Worm (Caenorhabditis elegans) whole organism, L3 larva: Measurements from ENCODE around the gene Y62H9A.5.

Experiments used
- R02D3.7 ChIP-seq: fragments of 150-350 bp; optimal IDR thresholded peaks from 2 replicates; lab custom pipeline; 2014; ENCODE audit warnings: missing biosample characterization, missing genetic modification characterization
- ZK546.5 ChIP-seq: sonication (generic microtip); optimal IDR thresholded peaks from 2 replicates; lab custom pipeline; 2017; ENCODE audit warnings: missing biosample characterization, missing genetic modification characterization
- aly-2 ChIP-seq: fragments of 150-350 bp; optimal IDR thresholded peaks from 2 replicates; lab custom pipeline; 2014; ENCODE audit warnings: missing biosample characterization, missing genetic modification characterization
- ceh-16 ChIP-seq: sonication (generic microtip); optimal IDR thresholded peaks from 2 replicates; lab custom pipeline; 2017; ENCODE audit warnings: missing biosample characterization, missing genetic modification characterization
- ceh-82 ChIP-seq: fragments of 150-350 bp; optimal IDR thresholded peaks from 2 replicates; lab custom pipeline; 2014; ENCODE audit warnings: missing biosample characterization, missing genetic modification characterization
- ceh-9 ChIP-seq: sonication (generic microtip); optimal IDR thresholded peaks from 2 replicates; lab custom pipeline; 2018; ENCODE audit warnings: missing biosample characterization, missing genetic modification characterization
- daf-12 ChIP-seq: fragments of 150-350 bp; optimal IDR thresholded peaks from 2 replicates; lab custom pipeline; 2014; ENCODE audit warnings: missing biosample characterization, missing genetic modification reagents, missing genetic modification characterization
- egl-27 ChIP-seq: sonication (generic microtip); optimal IDR thresholded peaks from 4 replicates; lab custom pipeline; 2017; ENCODE audit warnings: missing biosample characterization, missing genetic modification reagents, missing genetic modification characterization
- egl-5 ChIP-seq: fragments of 150-350 bp; optimal IDR thresholded peaks from 2 replicates; lab custom pipeline; 2017; ENCODE audit warnings: missing biosample characterization, missing genetic modification reagents, missing genetic modification characterization, inconsistent platforms
- elt-1 ChIP-seq: fragments of 150-350 bp; optimal IDR thresholded peaks from 2 replicates; lab custom pipeline; 2014; ENCODE audit warnings: missing biosample characterization, missing genetic modification characterization
- elt-2 ChIP-seq: sonication (generic microtip); optimal IDR thresholded peaks from 2 replicates; lab custom pipeline; 2016; ENCODE audit warnings: missing genetic modification reagents, mild to moderate bottlenecking, missing genetic modification characterization, missing compliant biosample characterization
- elt-3 ChIP-seq, 3 experiments: fragments of 150-350 bp in 1 of 3; sonication (generic microtip) in 2 of 3; optimal IDR thresholded peaks; 2 replicates in 2 of 3; 4 replicates in 1 of 3; lab custom pipeline; 2014 to 2017; ENCODE audit warnings: missing biosample characterization in 3 of 3, missing genetic modification characterization in 3 of 3
- eor-1 ChIP-seq, 2 experiments: fragments of 150-350 bp; optimal IDR thresholded peaks; 2 replicates each; lab custom pipeline; 2014 to 2018; ENCODE audit warnings: missing biosample characterization in 2 of 2, missing genetic modification characterization in 2 of 2
- fkh-2 ChIP-seq: fragments of 150-350 bp; optimal IDR thresholded peaks from 2 replicates; lab custom pipeline; 2014; ENCODE audit warnings: missing biosample characterization, missing genetic modification reagents, missing genetic modification characterization
- hmg-11 ChIP-seq: sonication (generic microtip); optimal IDR thresholded peaks from 2 replicates; lab custom pipeline; 2016; ENCODE audit warnings: missing genetic modification characterization, missing compliant biosample characterization
- jun-1 ChIP-seq: fragments of 150-350 bp; optimal IDR thresholded peaks from 2 replicates; lab custom pipeline; 2014; ENCODE audit warnings: missing biosample characterization, missing genetic modification reagents, missing genetic modification characterization
- lin-39 ChIP-seq: fragments of 150-350 bp; optimal IDR thresholded peaks from 2 replicates; lab custom pipeline; 2018; ENCODE audit warnings: missing biosample characterization, missing genetic modification reagents, missing genetic modification characterization
- lsy-12 ChIP-seq: sonication (generic microtip); optimal IDR thresholded peaks from 2 replicates; lab custom pipeline; 2016; ENCODE audit warnings: mild to moderate bottlenecking, missing genetic modification characterization, missing compliant biosample characterization
- mdl-1 ChIP-seq: fragments of 150-350 bp; optimal IDR thresholded peaks from 2 replicates; lab custom pipeline; 2014; ENCODE audit warnings: missing biosample characterization, missing genetic modification characterization
- nhr-23 ChIP-seq: fragments of 150-350 bp; optimal IDR thresholded peaks from 2 replicates; lab custom pipeline; 2014; ENCODE audit warnings: missing biosample characterization, missing genetic modification reagents, missing genetic modification characterization
- nhr-43 ChIP-seq: sonication (generic microtip); optimal IDR thresholded peaks from 2 replicates; lab custom pipeline; 2016; ENCODE audit warnings: mild to moderate bottlenecking, missing genetic modification characterization, missing compliant biosample characterization; ENCODE audit not compliant: poor library complexity, severe bottlenecking
- nhr-77 ChIP-seq: fragments of 150-350 bp; optimal IDR thresholded peaks from 2 replicates; lab custom pipeline; 2014; ENCODE audit warnings: missing biosample characterization, missing genetic modification characterization
- pha-4 ChIP-seq: fragments of 150-350 bp; optimal IDR thresholded peaks from 2 replicates; lab custom pipeline; 2014; ENCODE audit warnings: missing biosample characterization, missing genetic modification reagents, missing genetic modification characterization
- pqm-1 ChIP-seq: fragments of 150-350 bp; optimal IDR thresholded peaks from 2 replicates; lab custom pipeline; 2017; ENCODE audit warnings: missing biosample characterization, missing genetic modification characterization, inconsistent platforms
- skn-1 ChIP-seq: fragments of 150-350 bp; optimal IDR thresholded peaks from 2 replicates; lab custom pipeline; 2014; ENCODE audit warnings: missing biosample characterization, missing genetic modification characterization
- snpc-4 ChIP-seq: fragments of 150-350 bp; optimal IDR thresholded peaks from 2 replicates; lab custom pipeline; 2014; ENCODE audit warnings: missing biosample characterization, missing genetic modification characterization
- tbx-2 ChIP-seq: sonication (generic microtip); optimal IDR thresholded peaks from 2 replicates; lab custom pipeline; 2016; ENCODE audit warnings: mild to moderate bottlenecking, missing genetic modification characterization, missing compliant biosample characterization
- unc-39 ChIP-seq: sonication (generic microtip); optimal IDR thresholded peaks from 4 replicates; lab custom pipeline; 2017; ENCODE audit warnings: missing biosample characterization, missing genetic modification characterization
- unc-62 ChIP-seq: fragments of 150-350 bp; sonication (generic microtip); optimal IDR thresholded peaks from 4 replicates; lab custom pipeline; 2014; ENCODE audit warnings: missing biosample characterization, missing genetic modification reagents, missing genetic modification characterization
- zag-1 ChIP-seq: fragments of 150-350 bp; optimal IDR thresholded peaks from 2 replicates; lab custom pipeline; 2014; ENCODE audit warnings: missing biosample characterization, missing genetic modification characterization
- ztf-11 ChIP-seq: fragments of 150-350 bp; optimal IDR thresholded peaks from 2 replicates; lab custom pipeline; 2014; ENCODE audit warnings: missing biosample characterization, missing genetic modification characterization
- ztf-4 ChIP-seq: fragments of 150-350 bp; optimal IDR thresholded peaks from 2 replicates; lab custom pipeline; 2014; ENCODE audit warnings: missing biosample characterization, missing genetic modification characterization

Y62H9A.5 gene

ce11 chrX:11898040-11898439, 15.3 kb upstream of the Y62H9A.5 start, which contains the start of gene Y62H9A.9:
Gene Y62H9A.9 (minus strand): TSS chrX:11898140.
- TF ChIP-seq daf-12 (no peak), ztf-4 (no peak), zag-1 (tag; lab: Kevin White, UChicago) (no peak)

ce11 chrX:11896708-11897107, 14.0 kb upstream of the Y62H9A.5 start:
- TF ChIP-seq pqm-1 (tag; lab: Kevin White, UChicago) (no peak), ceh-16 (tag; lab: Kevin White, UChicago) (no peak), ceh-82 (tag; lab: Kevin White, UChicago) (no peak)
- TF ChIP-seq, all 47 proteins: peak for 0

- TF ChIP-seq egl-5 (tag; lab: Kevin White, UChicago) (no peak), fkh-2 (tag; lab: Kevin White, UChicago) (no peak), elt-2 (no peak), daf-12 (no peak), R02D3.7 (no peak), ceh-9 (no peak), zag-1 (tag; lab: Kevin White, UChicago) (no peak), ztf-4 (no peak), ZK546.5 (tag; lab: Kevin White, UChicago) (no peak), nhr-43 (no peak), elt-1 (tag; lab: Kevin White, UChicago) (no peak), egl-27 (tag; lab: Kevin White, UChicago) (no peak), elt-3 (tag; optimal IDR thresholded peaks at IDR 0.05; lab: Kevin White, UChicago) (no peak), jun-1 (tag; lab: Kevin White, UChicago) (no peak)
- TF ChIP-seq, all 47 proteins: peak for 0
Measured at ce11 chrX:11892328-11892727, 9.6 kb upstream of the Y62H9A.5 start, which contains the start of gene Y62H9A.8. Gene Y62H9A.8 (minus strand): TSS chrX:11892428.

ce11 chrX:11885577-11885976, 2.9 kb upstream of the Y62H9A.5 start, which contains the start of gene Y62H9A.7:
Gene Y62H9A.7 (minus strand): TSS chrX:11885677.
- TF ChIP-seq elt-3 (tag; optimal IDR thresholded peaks at IDR 0.05; lab: Kevin White, UChicago) (no peak), R02D3.7 (no peak), lsy-12 (tag; lab: Kevin White, UChicago) (no peak), ztf-4 (no peak), hmg-11 (tag; lab: Kevin White, UChicago) (no peak), snpc-4 (tag; lab: Kevin White, UChicago) (no peak)

ce11 chrX:11879871-11880270, 2.8 kb downstream of the Y62H9A.5 start, which contains the start of the genes Y62H9A.3 and Y62H9A.4:
Gene Y62H9A.3 (minus strand): TSS chrX:11879971.
Gene Y62H9A.4 (plus strand): TSS chrX:11880126.
- no peak for TF ChIP-seq eor-1 (tag; optimal IDR thresholded peaks at IDR 0.05; lab: Kevin White, UChicago)
- no peak for TF ChIP-seq ztf-11

ce11 chrX:11878109-11878508, 4.6 kb downstream of the Y62H9A.5 start, which contains the start of gene Y62H9A.2:
Gene Y62H9A.2 (minus strand): TSS chrX:11878209.
- TF ChIP-seq hmg-11 (tag; lab: Kevin White, UChicago) (no peak), lin-39 (tag; lab: Kevin White, UChicago) (no peak), mdl-1 (tag; lab: Kevin White, UChicago) (no peak), ZK546.5 (tag; lab: Kevin White, UChicago) (no peak), tbx-2 (no peak), elt-3 (tag; optimal IDR thresholded peaks at IDR 0.05; lab: Kevin White, UChicago) (no peak), ztf-11 (no peak), zag-1 (tag; lab: Kevin White, UChicago) (no peak), unc-39 (no peak), aly-2 (tag; lab: Kevin White, UChicago) (no peak)

- no peak for TF ChIP-seq tbx-2
- no peak for TF ChIP-seq skn-1 (tag; lab: Kevin White, UChicago)
- no peak for TF ChIP-seq lin-39 (tag; lab: Kevin White, UChicago)
- TF ChIP-seq hmg-11 (tag; lab: Kevin White, UChicago): no peak
- TF ChIP-seq unc-62 (GFP tag; lab: Kevin White, UChicago): no peak
- TF ChIP-seq elt-2: no peak
- TF ChIP-seq pha-4 (tag; lab: Kevin White, UChicago): no peak
- TF ChIP-seq aly-2 (tag; lab: Kevin White, UChicago): no peak
- TF ChIP-seq elt-1 (tag; lab: Kevin White, UChicago): no peak
- TF ChIP-seq daf-12: no peak
- no peak for TF ChIP-seq nhr-23
- TF ChIP-seq mdl-1 (tag; lab: Kevin White, UChicago): no peak
- TF ChIP-seq nhr-77 (tag; lab: Kevin White, UChicago): no peak
Measured at ce11 chrX:11875260-11875659, 7.4 kb downstream of the Y62H9A.5 start, which contains the start of gene Y62H9A.1. Gene Y62H9A.1 (plus strand): TSS chrX:11875541.
